Worm (Caenorhabditis elegans) whole organism, young adult: Measurements from ENCODE around the gene srbc-76.
"Not testable (repeated sequence)": the region's sequence is repeated elsewhere in the genome, so short reads cannot be mapped to it uniquely, and the experiment has no call there.

ENCODE experiments used
- B0261.1 ChIP-seq: sonication (generic microtip); optimal IDR thresholded peaks from 2 replicates; lab custom pipeline; 2016; ENCODE audit warnings: mild to moderate bottlenecking, missing genetic modification characterization, moderate library complexity, missing compliant biosample characterization
- D2030.7 ChIP-seq: fragments of 200-800 bp; sonication (Bioruptor generic); IDR thresholded peaks from 2 replicates; pipeline ENCODE4 v1.3.6; 2022; ENCODE audit warnings: missing genetic modification reagents, missing genetic modification characterization, missing compliant biosample characterization
- F22D6.2 ChIP-seq: sonication (generic microtip); optimal IDR thresholded peaks from 2 replicates; lab custom pipeline; 2016; ENCODE audit warnings: mild to moderate bottlenecking, missing genetic modification characterization, missing compliant biosample characterization
- F55B11.4 ChIP-seq: sonication (generic microtip); optimal IDR thresholded peaks from 2 replicates; lab custom pipeline; 2016; ENCODE audit warnings: missing compliant biosample characterization, missing genetic modification characterization, borderline replicate concordance; ENCODE audit not compliant: insufficient read depth
- F57C9.4 ChIP-seq: sonication (generic microtip); optimal IDR thresholded peaks from 2 replicates; lab custom pipeline; 2017; ENCODE audit warnings: mild to moderate bottlenecking, missing genetic modification characterization, missing compliant biosample characterization
- T26A5.8 ChIP-seq: sonication (generic microtip); optimal IDR thresholded peaks from 2 replicates; lab custom pipeline; 2016; ENCODE audit warnings: missing genetic modification characterization, missing compliant biosample characterization
- aptf-3 ChIP-seq: fragments of 200-800 bp; sonication (Bioruptor generic); IDR thresholded peaks from 2 replicates; pipeline ENCODE4 v1.3.6; 2022; ENCODE audit warnings: missing genetic modification characterization, missing compliant biosample characterization
- atf-7 ChIP-seq: sonication (generic microtip); optimal IDR thresholded peaks from 2 replicates; lab custom pipeline; 2017; ENCODE audit warnings: mild to moderate bottlenecking, missing genetic modification characterization, missing compliant biosample characterization
- attf-3 ChIP-seq: fragments of 200-800 bp; sonication (Bioruptor generic); conservative IDR thresholded peaks from 2 replicates; pipeline ENCODE4 v1.3.6; 2022; ENCODE audit warnings: missing genetic modification reagents, missing genetic modification characterization, missing compliant biosample characterization
- attf-5 ChIP-seq: fragments of 200-800 bp; sonication (Bioruptor generic); optimal IDR thresholded peaks from 2 replicates; lab custom pipeline; 2018; ENCODE audit warnings: mild to moderate bottlenecking, missing genetic modification characterization, missing compliant biosample characterization
- ceh-27 ChIP-seq: fragments of 200-800 bp; sonication (Bioruptor generic); optimal IDR thresholded peaks from 2 replicates; lab custom pipeline; 2018; ENCODE audit warnings: mild to moderate bottlenecking, missing genetic modification characterization, moderate library complexity, missing compliant biosample characterization
- ceh-40 ChIP-seq: fragments of 200-800 bp; sonication (Bioruptor generic); IDR thresholded peaks from 2 replicates; pipeline ENCODE4 v1.3.6; 2022; ENCODE audit warnings: missing genetic modification characterization, missing compliant biosample characterization
- ceh-58 ChIP-seq: fragments of 200-800 bp; sonication (Bioruptor generic); IDR thresholded peaks from 2 replicates; pipeline ENCODE4 v1.3.6; 2022; ENCODE audit warnings: missing genetic modification characterization, missing compliant biosample characterization
- ceh-79 ChIP-seq: sonication (generic microtip); optimal IDR thresholded peaks from 2 replicates; lab custom pipeline; 2017; ENCODE audit warnings: mild to moderate bottlenecking, missing genetic modification characterization, missing compliant biosample characterization
- dpl-1 ChIP-seq: fragments of 150-350 bp; optimal IDR thresholded peaks from 2 replicates; lab custom pipeline; 2014; ENCODE audit warnings: missing biosample characterization, missing genetic modification reagents, missing genetic modification characterization
- ekl-4 ChIP-seq: fragments of 200-800 bp; sonication (Bioruptor generic); IDR thresholded peaks from 2 replicates; pipeline ENCODE4 v1.3.6; 2022; ENCODE audit warnings: missing genetic modification reagents, missing genetic modification characterization, missing compliant biosample characterization
- hrde-1 ChIP-seq: sonication (generic microtip); optimal IDR thresholded peaks from 2 replicates; lab custom pipeline; 2016; ENCODE audit warnings: missing genetic modification characterization, mild to moderate bottlenecking, missing compliant biosample characterization, moderate library complexity, missing genotype, missing genetic modification reagents, borderline replicate concordance
- lag-1 ChIP-seq: fragments of 200-800 bp; sonication (Bioruptor generic); IDR thresholded peaks from 2 replicates; pipeline ENCODE4 v1.3.6; 2022; ENCODE audit warnings: missing genetic modification reagents, missing genetic modification characterization, missing compliant biosample characterization
- lin-35 ChIP-seq, 3 experiments: fragments of 150-350 bp in 2 of 3; sonication (generic microtip) in 1 of 3; optimal IDR thresholded peaks; 2 replicates each; lab custom pipeline; 2014 to 2018; ENCODE audit warnings: missing biosample characterization in 3 of 3, missing genetic modification characterization in 3 of 3, missing genetic modification reagents in 3 of 3
- madf-3 ChIP-seq: fragments of 200-800 bp; sonication (Bioruptor generic); IDR thresholded peaks from 2 replicates; pipeline ENCODE4 v1.3.6; 2022; ENCODE audit warnings: missing genetic modification reagents, missing genetic modification characterization, missing compliant biosample characterization
- nfyb-1 ChIP-seq: fragments of 200-800 bp; sonication (Bioruptor generic); IDR thresholded peaks from 2 replicates; pipeline ENCODE4 v1.3.6; 2022; ENCODE audit warnings: missing genetic modification reagents, missing genetic modification characterization, missing compliant biosample characterization
- pbrm-1 ChIP-seq: fragments of 200-800 bp; sonication (Bioruptor generic); IDR thresholded peaks from 2 replicates; pipeline ENCODE4 v1.3.6; 2022; ENCODE audit warnings: missing genetic modification reagents, missing genetic modification characterization, missing compliant biosample characterization
- rpc-1 ChIP-seq, 2 experiments: fragments of 150-350 bp in 1 of 2; sonication (generic microtip) in 1 of 2; optimal IDR thresholded peaks; 2 replicates each; lab custom pipeline; 2014 to 2018; ENCODE audit warnings: missing biosample characterization in 1 of 2, missing genetic modification characterization in 1 of 2, missing genetic modification reagents in 1 of 2, missing genotype in 1 of 2
- snpc-1.3 ChIP-seq: sonication (generic microtip); optimal IDR thresholded peaks from 2 replicates; lab custom pipeline; 2017; ENCODE audit warnings: missing genetic modification characterization, mild to moderate bottlenecking, missing compliant biosample characterization, antibody characterized with exemption, moderate library complexity, missing genotype, missing genetic modification reagents; ENCODE audit not compliant: insufficient read depth
- snpc-4 ChIP-seq, 5 experiments: fragments of 150-350 bp in 1 of 5; sonication (generic microtip) in 4 of 5; optimal IDR thresholded peaks; 2 replicates each; lab custom pipeline; 2014 to 2018; ENCODE audit warnings: missing genetic modification characterization in 5 of 5, missing biosample characterization in 3 of 5, antibody characterized with exemption in 2 of 5, mild to moderate bottlenecking in 2 of 5, missing compliant biosample characterization in 2 of 5, missing genotype in 2 of 5, moderate library complexity in 2 of 5, missing genetic modification reagents in 1 of 5
- tbx-9 ChIP-seq: sonication (generic microtip); optimal IDR thresholded peaks from 2 replicates; lab custom pipeline; 2016; ENCODE audit warnings: borderline replicate concordance, missing genetic modification characterization, inconsistent platforms, missing compliant biosample characterization
- tlf-1 ChIP-seq: fragments of 200-800 bp; sonication (Bioruptor generic); optimal IDR thresholded peaks from 2 replicates; lab custom pipeline; 2018; ENCODE audit warnings: mild to moderate bottlenecking, missing genetic modification characterization, missing compliant biosample characterization
- zfh-2 ChIP-seq: fragments of 200-800 bp; sonication (Bioruptor generic); conservative IDR thresholded peaks from 2 replicates; pipeline ENCODE4 v1.3.6; 2022; ENCODE audit warnings: missing genetic modification reagents, missing genetic modification characterization, missing compliant biosample characterization
- ztf-25 ChIP-seq: fragments of 200-800 bp; sonication (Bioruptor generic); IDR thresholded peaks from 2 replicates; pipeline ENCODE4 v1.3.6; 2022; ENCODE audit warnings: missing genetic modification reagents, missing genetic modification characterization, missing compliant biosample characterization

srbc-76 gene

DNA sequence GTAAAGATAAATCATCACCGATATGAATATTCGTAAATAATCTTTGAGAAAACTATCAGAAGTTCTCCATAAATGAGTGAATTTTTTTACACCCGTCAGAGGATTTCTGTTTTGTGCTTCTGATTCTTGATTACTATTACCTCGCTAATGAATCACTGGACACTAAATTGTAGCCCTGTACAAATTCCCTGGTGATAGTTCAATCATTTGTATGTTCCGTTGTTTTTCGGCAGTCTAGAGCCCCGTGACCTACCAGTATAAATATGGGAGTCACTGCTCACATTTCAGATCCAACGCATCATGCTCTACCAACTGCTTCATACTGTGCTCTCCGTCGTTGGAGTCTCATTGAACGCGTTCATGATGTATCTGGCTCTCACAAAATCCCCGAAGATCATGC, 1.9 kb upstream of the srbc-76 start, which contains the start of gene srd-28:
TSS of gene srd-28 (plus strand) at position 301 of the 400 bp plus-strand sequence.
- TF ChIP-seq B0261.1; tbx-9 (tag; lab: Kevin White, UChicago); ceh-40 (GFP tag; lab: Robert Waterston, UW): not testable (repeated sequence)

DNA sequence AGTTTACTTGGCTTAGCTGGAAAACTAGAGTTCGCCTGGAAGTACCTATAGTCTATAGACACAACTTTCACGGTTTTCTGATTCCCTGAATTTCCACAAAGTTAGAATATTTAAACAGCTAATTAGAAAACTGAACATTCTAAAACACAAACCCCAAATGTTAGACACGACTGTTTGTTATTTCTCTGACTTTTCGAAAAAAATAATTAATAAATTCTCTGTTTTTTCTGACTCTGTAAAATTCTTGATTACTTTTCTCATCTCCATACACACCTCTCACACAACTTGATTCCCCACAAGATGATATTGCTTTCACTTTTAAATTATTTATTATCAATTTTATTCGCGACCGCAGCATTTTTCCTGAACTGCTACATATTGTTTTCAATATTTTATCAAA, 1.3 kb downstream of the srbc-76 start, which contains the start of gene srbc-75:
TSS of gene srbc-75 (plus strand) at position 301 of the 400 bp plus-strand sequence.
- TF ChIP-seq ceh-79 (no peak), dpl-1 (GFP tag; lab: Kevin White, UChicago) (no peak), attf-5 (GFP tag; lab: Kevin White, UChicago) (no peak), F22D6.2 (no peak), nfyb-1 (GFP tag; lab: Robert Waterston, UW) (no peak), attf-3 (GFP tag; lab: Robert Waterston, UW) (no peak), T26A5.8 (tag; lab: Kevin White, UChicago) (no peak), ceh-27 (GFP tag; lab: Kevin White, UChicago) (no peak), atf-7 (no peak), ztf-25 (no peak), snpc-4 (GFP tag; optimal IDR thresholded peaks at IDR 0.05; lab: Kevin White, UChicago) (no peak), snpc-4 (tag; optimal IDR thresholded peaks at IDR 0.05; lab: Kevin White, UChicago) (no peak)

DNA sequence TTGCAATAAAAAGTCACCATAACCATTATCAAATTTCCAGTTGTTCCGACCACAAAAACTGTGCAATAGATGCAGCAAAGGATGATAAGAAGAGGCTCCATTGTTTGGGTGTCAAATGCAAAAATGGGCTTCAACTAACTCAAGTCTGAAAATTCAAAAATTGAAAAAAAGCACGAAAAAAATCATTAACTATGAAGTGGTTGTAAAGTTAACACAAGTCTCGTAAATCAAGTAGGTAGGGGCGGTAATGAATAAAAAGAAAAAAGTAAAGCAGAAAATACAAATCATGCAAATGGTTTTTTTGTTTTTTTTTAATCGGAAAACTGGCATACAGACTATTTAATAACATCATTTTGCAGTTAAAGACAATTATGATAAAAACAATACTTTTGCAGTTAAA, 4.5 kb downstream of the srbc-76 start, which contains the start of gene srsx-39:
TSS of gene srsx-39 (minus strand) at position 101 of the 400 bp plus-strand sequence.
- TF ChIP-seq ekl-4 (GFP tag; lab: Robert Waterston, UW); F22D6.2; lag-1: not testable (repeated sequence)
- TF ChIP-seq, all 124 proteins: peak for 0; not testable (repeated sequence) for 124

DNA sequence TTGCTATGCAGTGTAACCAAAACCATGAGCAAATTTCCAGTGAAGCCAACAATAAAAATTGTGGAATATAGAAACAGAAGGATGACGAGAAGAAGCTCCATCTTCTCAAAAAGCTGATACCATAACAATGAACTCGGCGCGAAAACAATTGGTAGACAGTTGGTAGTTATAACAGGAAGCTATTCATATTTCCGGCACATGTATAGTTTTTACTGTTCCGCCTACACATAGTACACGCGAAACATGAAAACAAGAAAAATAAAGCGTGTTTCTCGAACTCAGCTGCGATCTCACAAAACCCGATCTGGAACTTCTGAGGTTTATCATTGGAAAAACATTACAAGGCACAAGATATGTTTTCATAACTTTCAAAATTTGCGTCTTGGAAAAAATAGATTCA, 6.9 kb downstream of the srbc-76 start, which contains the start of gene srsx-37:
TSS of gene srsx-37 (minus strand) at position 101 of the 400 bp plus-strand sequence.
- TF ChIP-seq ceh-27 (GFP tag; lab: Kevin White, UChicago): no peak

DNA sequence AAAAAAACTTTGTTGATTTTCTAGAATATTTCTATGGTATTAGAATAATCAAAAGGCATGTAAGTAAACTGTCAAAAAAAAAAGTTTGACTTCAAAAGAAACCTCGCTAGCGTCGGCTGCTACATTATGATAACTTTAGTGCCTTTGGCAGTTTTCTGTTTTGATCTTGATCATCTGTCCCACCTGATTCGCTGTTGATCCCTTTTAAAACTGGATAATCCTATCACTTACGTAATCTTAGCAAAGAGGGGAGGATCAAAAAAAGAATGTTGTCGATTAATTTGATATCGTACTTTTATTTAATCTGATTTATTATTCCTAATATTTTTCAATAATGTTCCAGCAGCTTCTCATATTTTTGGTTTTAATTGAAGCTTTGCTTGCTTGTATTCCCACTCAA, 7.7 kb downstream of the srbc-76 start, which contains the start of gene M01B2.8:
TSS of gene M01B2.8 (plus strand) at position 301 of the 400 bp plus-strand sequence.
- TF ChIP-seq F55B11.4 (tag; lab: Kevin White, UChicago) (no peak), F57C9.4 (tag; lab: Kevin White, UChicago) (no peak), madf-3 (no peak), snpc-4 (GFP tag; optimal IDR thresholded peaks at IDR 0.05; lab: Kevin White, UChicago) (no peak), snpc-4 (tag; optimal IDR thresholded peaks at IDR 0.05; lab: Kevin White, UChicago) (no peak), snpc-1.3 (tag; lab: Kevin White, UChicago) (no peak), hrde-1 (tag; lab: Kevin White, UChicago) (no peak), pbrm-1 (GFP tag; lab: Robert Waterston, UW) (no peak), rpc-1 (optimal IDR thresholded peaks at IDR 0.05; lab: Kevin White, UChicago) (no peak), rpc-1 (tag; optimal IDR thresholded peaks at IDR 0.05; lab: Kevin White, UChicago) (no peak), aptf-3 (GFP tag; lab: Robert Waterston, UW) (no peak), D2030.7 (GFP tag; lab: Robert Waterston, UW) (no peak), ceh-58 (GFP tag; lab: Robert Waterston, UW) (no peak)

DNA sequence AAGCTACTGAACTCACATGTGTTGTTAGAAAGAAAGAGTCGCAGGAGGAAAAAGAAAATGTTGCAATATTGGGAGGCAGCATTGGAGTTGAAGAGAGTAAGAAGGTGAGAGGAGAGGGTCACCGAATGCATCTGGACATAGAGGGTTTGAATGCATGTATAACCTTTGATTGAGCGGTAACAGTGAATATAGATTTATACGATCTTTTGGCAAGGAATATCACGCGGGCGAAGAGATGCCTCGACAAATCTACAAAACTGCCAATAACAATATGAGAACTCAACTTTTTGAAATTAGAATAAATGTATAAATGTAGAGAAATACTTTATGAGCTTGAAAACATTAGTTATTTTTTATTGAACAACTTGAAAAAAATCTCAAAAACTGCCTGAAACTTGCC, 10.2 kb downstream of the srbc-76 start, which contains the start of gene M01B2.10:
TSS of gene M01B2.10 (minus strand) at position 101 of the 400 bp plus-strand sequence.
- not testable (repeated sequence) for TF ChIP-seq zfh-2 (GFP tag; lab: Robert Waterston, UW); tlf-1 (GFP tag; lab: Kevin White, UChicago); lin-35 (GFP tag; optimal IDR thresholded peaks at IDR 0.05; lab: Kevin White, UChicago)
